Fruit fly (Drosophila melanogaster): ENCODE results near the gene sinah.

Gene sinah

DNA sequence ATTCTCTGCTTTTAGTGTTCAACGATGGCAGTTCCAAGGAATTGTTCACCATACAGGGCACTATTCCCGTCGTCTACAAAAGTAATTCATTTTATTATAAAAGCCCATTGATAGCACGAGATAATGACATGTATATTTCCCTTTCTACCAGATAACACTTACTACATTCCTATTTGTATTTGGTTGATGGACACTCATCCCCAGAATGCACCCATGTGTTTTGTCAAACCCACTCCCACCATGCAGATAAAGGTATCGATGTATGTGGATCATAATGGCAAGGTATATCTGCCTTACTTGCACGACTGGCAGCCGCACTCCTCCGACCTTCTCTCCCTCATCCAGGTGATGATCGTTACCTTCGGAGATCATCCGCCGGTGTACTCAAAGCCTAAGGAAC, 15.9 kb upstream of the sinah start:
- TF ChIP-seq topi (GFP tag; optimal IDR thresholded peaks at IDR 0.05) (no peak), Eip93F (GFP tag; optimal IDR thresholded peaks at IDR 0.05) (no peak), CG3919 (GFP tag; optimal IDR thresholded peaks at IDR 0.05) (no peak), fkh (GFP tag; optimal IDR thresholded peaks at IDR 0.05) (no peak)

DNA sequence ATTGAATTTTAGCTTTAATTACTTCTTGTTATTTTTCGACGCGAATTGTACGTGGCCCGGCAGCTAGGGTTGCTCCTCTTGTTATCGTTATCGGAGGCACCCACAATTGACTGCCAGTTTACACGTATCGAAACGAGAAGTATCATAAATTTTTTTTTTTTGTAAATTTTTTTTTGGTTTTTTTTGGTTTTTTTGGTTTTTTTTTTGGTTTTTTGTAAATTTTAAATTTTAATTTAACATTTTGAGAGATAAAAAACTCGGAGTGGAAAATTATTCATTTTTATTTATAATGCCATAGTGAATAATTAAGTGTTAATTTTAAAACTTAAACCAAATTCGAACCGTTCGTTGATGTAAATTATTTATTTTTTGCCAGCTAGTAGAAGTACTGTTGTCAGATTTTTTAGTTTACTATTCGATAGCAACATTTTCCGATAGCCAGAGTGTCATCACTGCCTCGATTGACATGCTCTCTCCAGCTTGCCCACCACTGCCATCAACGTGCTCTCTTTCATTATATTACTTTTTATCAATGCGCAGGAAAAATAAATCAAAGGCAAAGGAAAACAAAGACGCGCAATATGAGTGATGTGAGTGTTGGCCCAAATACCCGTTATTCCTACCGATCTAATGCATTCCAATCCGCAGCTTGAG, 13.8 kb upstream of the sinah start, which contains the start of the genes kud and Zcchc7:
TSS of gene kud (minus strand) at position 72 of the 654 bp plus-strand sequence.
TSS of gene Zcchc7 (plus strand) at position 467 of the 654 bp plus-strand sequence.
- TF ChIP-seq Ets96B (tag; optimal IDR thresholded peaks at IDR 0.05) (peak; percentile 66), Blimp-1 (GFP tag; optimal IDR thresholded peaks at IDR 0.05) (peak; percentile 49), CG8119 (GFP tag; IDR thresholded peaks at IDR 0.05) (no peak), CG31627 (GFP tag; optimal IDR thresholded peaks at IDR 0.05) (peak; percentile 70), CG3919 (GFP tag; optimal IDR thresholded peaks at IDR 0.05) (peak; percentile 51), Sox102F (GFP tag; optimal IDR thresholded peaks at IDR 0.05) (no peak), Gug (GFP tag; IDR thresholded peaks at IDR 0.05) (peak; percentile 37; the same call in 1 of the 2 replicates), CG8632 (GFP tag; optimal IDR thresholded peaks at IDR 0.05) (no peak), fd59A (GFP tag; optimal IDR thresholded peaks at IDR 0.05) (peak; percentile 36), CG6792 (GFP tag; optimal IDR thresholded peaks at IDR 0.05) (peak; percentile 68), CG15336 (GFP tag; IDR thresholded peaks at IDR 0.05) (0 out of 2 replicates have a peak, but pooled peaks have one; percentile 7), lz (GFP tag; optimal IDR thresholded peaks at IDR 0.05) (peak; percentile 78), salr (GFP tag; optimal IDR thresholded peaks at IDR 0.05) (no peak), Eip78C (GFP tag) (peak; percentile 90), dsx (GFP tag; optimal IDR thresholded peaks at IDR 0.05; ENCODE audit: poor library complexity, severe bottlenecking) (peak; percentile 87), CG9139 (GFP tag; optimal IDR thresholded peaks at IDR 0.05) (no peak), cyc (GFP tag; optimal IDR thresholded peaks at IDR 0.05) (peak; percentile 66), CG11762 (GFP tag; optimal IDR thresholded peaks at IDR 0.05; ENCODE audit: insufficient read depth) (peak; percentile 48), acj6 (GFP tag; optimal IDR thresholded peaks at IDR 0.05) (peak; percentile 73), spab (GFP tag; optimal IDR thresholded peaks at IDR 0.05) (peak; percentile 32), esn (GFP tag; optimal IDR thresholded peaks at IDR 0.05) (peak; percentile 71), OdsH (GFP tag; optimal IDR thresholded peaks at IDR 0.05) (no peak), CG8319 (GFP tag; optimal IDR thresholded peaks at IDR 0.05) (no peak), ss (GFP tag; optimal IDR thresholded peaks at IDR 0.05) (no peak), Sox15 (GFP tag; optimal IDR thresholded peaks at IDR 0.05) (peak; percentile 42), Sox14 (GFP tag; optimal IDR thresholded peaks at IDR 0.05) (peak; percentile 73), CG3032 (tag; optimal IDR thresholded peaks at IDR 0.05) (peak; percentile 77)

DNA sequence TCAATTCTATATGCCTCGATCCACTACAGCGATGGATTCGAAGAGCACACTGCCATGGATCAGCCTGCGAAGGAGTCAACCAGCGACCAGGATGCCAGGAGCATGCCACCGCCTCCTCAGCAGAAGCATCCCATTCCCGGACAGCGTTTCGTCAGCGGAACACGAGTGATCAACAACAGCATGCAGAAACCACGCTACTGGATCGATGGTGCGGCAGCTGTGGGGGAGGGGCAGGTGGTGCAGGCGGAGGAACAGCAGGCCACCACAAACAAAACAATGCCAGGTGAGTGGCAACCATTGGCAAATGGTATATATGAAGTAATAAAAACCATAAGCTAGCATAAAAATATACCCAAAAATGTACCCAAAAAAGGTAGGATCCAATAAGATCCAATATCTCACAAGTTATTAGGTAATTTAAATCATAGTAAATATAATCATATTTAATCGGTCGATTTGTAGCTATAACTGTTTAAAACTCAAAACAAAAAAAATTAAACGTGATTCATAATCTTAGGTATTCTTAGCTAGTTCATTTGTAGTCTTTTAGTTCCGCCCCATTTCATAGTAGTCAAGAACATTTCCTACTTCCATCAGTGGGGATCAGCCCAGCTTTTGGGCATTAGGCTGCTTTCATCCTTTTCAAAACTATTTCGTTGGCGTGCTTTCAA, 13.1 kb upstream of the sinah start, which contains the start of gene CG32161:
TSS of gene CG32161 (plus strand) at position 621 of the 671 bp plus-strand sequence.
- TF ChIP-seq Sox14 (GFP tag; optimal IDR thresholded peaks at IDR 0.05), result no peak
- TF ChIP-seq CG8319 (GFP tag; optimal IDR thresholded peaks at IDR 0.05), result no peak
- TF ChIP-seq Ets96B (tag; optimal IDR thresholded peaks at IDR 0.05), result no peak
- no peak for TF ChIP-seq acj6 (GFP tag; optimal IDR thresholded peaks at IDR 0.05)
- no peak for TF ChIP-seq CG11902 (GFP tag; optimal IDR thresholded peaks at IDR 0.05)
- TF ChIP-seq fd85E (GFP tag; optimal IDR thresholded peaks at IDR 0.05), result no peak
- no peak for TF ChIP-seq dsx (GFP tag; optimal IDR thresholded peaks at IDR 0.05; ENCODE audit: poor library complexity, severe bottlenecking)
- no peak for TF ChIP-seq Gug (GFP tag; IDR thresholded peaks at IDR 0.05)
- no peak for TF ChIP-seq CG31627 (GFP tag; optimal IDR thresholded peaks at IDR 0.05)

DNA sequence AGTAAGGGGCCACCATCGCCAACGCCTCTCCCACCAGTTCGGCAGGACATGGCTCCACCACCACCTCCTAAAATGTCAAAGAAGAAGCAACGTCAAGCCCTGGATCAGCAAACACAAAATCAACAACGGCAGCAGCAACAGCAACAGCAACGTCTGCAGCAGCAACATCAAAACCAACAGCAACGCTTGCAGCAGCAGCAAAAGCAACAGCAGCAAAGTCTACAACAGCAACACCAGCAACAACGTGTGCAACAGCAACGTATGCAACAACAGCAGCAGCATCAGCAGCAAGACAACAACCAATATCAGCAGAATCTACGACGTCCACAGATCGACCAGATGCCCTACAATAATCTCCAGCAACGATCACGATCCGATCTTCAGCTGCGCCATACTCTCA, 7.3 kb upstream of the sinah start:
- TF ChIP-seq Ets96B (tag; optimal IDR thresholded peaks at IDR 0.05) (no peak), CG1621 (tag; optimal IDR thresholded peaks at IDR 0.05) (no peak), CG9139 (GFP tag; optimal IDR thresholded peaks at IDR 0.05) (no peak), Lpt (GFP tag; optimal IDR thresholded peaks at IDR 0.05) (no peak), CG7368 (GFP tag; optimal IDR thresholded peaks at IDR 0.05) (no peak), acj6 (GFP tag; optimal IDR thresholded peaks at IDR 0.05) (no peak), CG3919 (GFP tag; optimal IDR thresholded peaks at IDR 0.05) (no peak), esn (GFP tag; optimal IDR thresholded peaks at IDR 0.05) (no peak), Ets21C (GFP tag; optimal IDR thresholded peaks at IDR 0.05) (no peak)
